Worm (Caenorhabditis elegans) whole organism, L4/young adult: ENCODE measurements around the gene madd-3.

Experiments used
- dao-5 ChIP-seq: sonication (generic microtip); optimal IDR thresholded peaks from 2 replicates; lab custom pipeline; 2016; ENCODE audit warnings: missing genotype, missing genetic modification characterization, moderate library complexity, missing compliant biosample characterization
- him-1 ChIP-seq: sonication (generic microtip); optimal IDR thresholded peaks from 2 replicates; lab custom pipeline; 2016; ENCODE audit warnings: missing genotype, missing genetic modification reagents, missing genetic modification characterization, missing compliant biosample characterization

- TF ChIP-seq dao-5 (no peak), him-1 (tag; lab: Kevin White, UChicago) (no peak)
These were observed 38.8 kb upstream of the madd-3 start, which contains the start of gene K04G11.1 for ce11 chrX:14335220-14335619.
